Worm (Caenorhabditis elegans): Measurements from ENCODE around the gene F45H10.2.
A peak's percentile ranks its signal among the peaks of the same experiment; 100 is the strongest.

F45H10.2 gene

DNA sequence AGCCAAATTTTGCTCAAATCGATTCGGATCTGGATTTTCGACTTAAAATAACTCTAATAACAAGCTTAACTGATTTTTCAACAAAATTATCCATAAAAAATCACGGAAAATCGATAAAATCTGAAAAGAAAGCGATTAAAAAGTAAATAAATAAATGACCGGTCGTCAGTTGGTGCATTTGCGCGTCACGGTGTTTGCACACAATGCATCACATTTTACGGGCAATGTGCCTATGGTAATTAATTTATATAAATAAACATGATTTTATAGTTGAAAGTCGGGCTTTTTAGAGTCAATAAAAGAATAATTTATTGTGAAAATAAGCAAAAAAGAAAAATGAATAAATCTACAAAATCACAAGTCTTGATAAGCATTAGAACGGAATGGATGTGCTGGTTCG is 1.9 kb upstream of the F45H10.2 start (continued):
- no peak for TF ChIP-seq unc-86 (tag; optimal IDR thresholded peaks at IDR 0.05)
- no peak for TF ChIP-seq pqm-1 (tag; optimal IDR thresholded peaks at IDR 0.05)
- TF ChIP-seq hpl-2 (GFP tag; optimal IDR thresholded peaks at IDR 0.05) = no peak
- no peak for TF ChIP-seq pag-3 (tag; optimal IDR thresholded peaks at IDR 0.05; ENCODE audit: borderline replicate concordance, insufficient read depth)
- no peak for TF ChIP-seq aha-1 (tag; optimal IDR thresholded peaks at IDR 0.05)
- TF ChIP-seq unc-130 (tag; optimal IDR thresholded peaks at IDR 0.05) = peak; percentile 57
- no peak for TF ChIP-seq ces-1 (GFP tag; optimal IDR thresholded peaks at IDR 0.05)
- no peak for TF ChIP-seq zag-1 (tag; optimal IDR thresholded peaks at IDR 0.05)
- TF ChIP-seq pax-3 (tag; optimal IDR thresholded peaks at IDR 0.05) = no peak
- no peak for TF ChIP-seq ceh-63 (GFP tag; optimal IDR thresholded peaks at IDR 0.05)
- TF ChIP-seq xbp-1 (tag; optimal IDR thresholded peaks at IDR 0.05) = peak; percentile 42
- peak; percentile 29 for TF ChIP-seq snpc-4 (tag; optimal IDR thresholded peaks at IDR 0.05)
- TF ChIP-seq nhr-85 (tag) = no peak
- peak in 2 of 3 experiments; percentile 51 to 62 for TF ChIP-seq dpl-1 (GFP tag; optimal IDR thresholded peaks at IDR 0.05)
- TF ChIP-seq lsy-2 (tag; optimal IDR thresholded peaks at IDR 0.05) = peak; percentile 68 to 69
- TF ChIP-seq irx-1 (tag; optimal IDR thresholded peaks at IDR 0.05) = peak; percentile 35
- peak; percentile 51 for TF ChIP-seq ama-1 (optimal IDR thresholded peaks at IDR 0.05)
- TF ChIP-seq lin-14 (GFP tag; optimal IDR thresholded peaks at IDR 0.05) = no peak
- no peak for TF ChIP-seq lin-39 (tag; optimal IDR thresholded peaks at IDR 0.05)
- peak; percentile 15 for TF ChIP-seq C16A3.4 (tag; optimal IDR thresholded peaks at IDR 0.05)
- TF ChIP-seq ceh-8 (GFP tag; optimal IDR thresholded peaks at IDR 0.05) = no peak
- TF ChIP-seq alr-1 (tag; optimal IDR thresholded peaks at IDR 0.05; ENCODE audit: borderline replicate concordance) = no peak
- TF ChIP-seq nhr-76 (tag; optimal IDR thresholded peaks at IDR 0.05) = no peak
- no peak for TF ChIP-seq vab-15 (tag; optimal IDR thresholded peaks at IDR 0.05)
- TF ChIP-seq ceh-90 (tag; optimal IDR thresholded peaks at IDR 0.05) = no peak
- TF ChIP-seq ztf-4 (tag; optimal IDR thresholded peaks at IDR 0.05) = no peak
- no peak for TF ChIP-seq lin-15B (tag; optimal IDR thresholded peaks at IDR 0.05)
- no peak for TF ChIP-seq nhr-77 (tag; optimal IDR thresholded peaks at IDR 0.05)
- TF ChIP-seq nhr-12 (tag; optimal IDR thresholded peaks at IDR 0.05) = no peak
- peak; percentile 66 for TF ChIP-seq mep-1 (tag; optimal IDR thresholded peaks at IDR 0.05)
- TF ChIP-seq zip-4 (GFP tag; optimal IDR thresholded peaks at IDR 0.05) = no peak
- TF ChIP-seq nhr-19 (GFP tag; conservative IDR thresholded peaks at IDR 0.05) = peak; percentile 37
- TF ChIP-seq mdl-1 (tag; optimal IDR thresholded peaks at IDR 0.05) = no peak
- peak; percentile 9 for TF ChIP-seq tbx-2 (tag; optimal IDR thresholded peaks at IDR 0.05)
- no peak for TF ChIP-seq aly-2 (tag; optimal IDR thresholded peaks at IDR 0.05)
- TF ChIP-seq F16B12.6 (tag; optimal IDR thresholded peaks at IDR 0.05) = peak; percentile 93
- no peak for TF ChIP-seq C04F5.9 (tag; optimal IDR thresholded peaks at IDR 0.05)
- TF ChIP-seq nhr-28 (tag; optimal IDR thresholded peaks at IDR 0.05) = peak; percentile 11
- TF ChIP-seq lin-13 (GFP tag; optimal IDR thresholded peaks at IDR 0.05) = no peak
- TF ChIP-seq skn-1 (tag; optimal IDR thresholded peaks at IDR 0.05) = no peak
- no peak for TF ChIP-seq nhr-11 (tag; optimal IDR thresholded peaks at IDR 0.05)
- no peak for TF ChIP-seq jun-1 (tag; optimal IDR thresholded peaks at IDR 0.05)

- TF ChIP-seq nhr-90 (tag; optimal IDR thresholded peaks at IDR 0.05; ENCODE audit: poor library complexity) (no peak), efl-1 (optimal IDR thresholded peaks at IDR 0.05) (no peak), efl-1 (GFP tag; optimal IDR thresholded peaks at IDR 0.05 in 1 of 2) (peak in 1 of 2 experiments; percentile 35), ceh-8 (GFP tag; optimal IDR thresholded peaks at IDR 0.05) (peak; percentile 31)
Measured at ce11 chrII:13494175-13494650, 1.4 kb upstream of the F45H10.2 start, which contains the start of gene ndua-7. Gene ndua-7, minus strand, starts transcription at chrII:13494600.

Measured in whole organism, L1 larva.